Worm (Caenorhabditis elegans) whole organism, late embryonic: Measurements from ENCODE around the gene F35E8.6.

Source experiments
- K09A11.1 ChIP-seq: sonication (generic microtip); optimal IDR thresholded peaks from 2 replicates; lab custom pipeline; 2017; ENCODE audit warnings: antibody characterized with exemption, mild to moderate bottlenecking, missing genetic modification characterization, missing compliant biosample characterization; ENCODE audit not compliant: insufficient read depth
- ceh-18 ChIP-seq: sonication (generic microtip); optimal IDR thresholded peaks from 2 replicates; lab custom pipeline; 2016; ENCODE audit warnings: missing genetic modification characterization, missing compliant biosample characterization
- ceh-2 ChIP-seq: sonication (generic microtip); optimal IDR thresholded peaks from 2 replicates; lab custom pipeline; 2016; ENCODE audit warnings: missing genotype, missing genetic modification characterization, missing compliant biosample characterization
- ceh-22 ChIP-seq: sonication (generic microtip); optimal IDR thresholded peaks from 2 replicates; lab custom pipeline; 2017; ENCODE audit warnings: missing biosample characterization, missing genetic modification characterization
- ceh-24 ChIP-seq: sonication (generic microtip); optimal IDR thresholded peaks from 2 replicates; lab custom pipeline; 2016; ENCODE audit warnings: mild to moderate bottlenecking, missing genetic modification characterization, missing compliant biosample characterization
- ceh-30 ChIP-seq: fragments of 150-350 bp; optimal IDR thresholded peaks from 2 replicates; lab custom pipeline; 2014; ENCODE audit warnings: missing biosample characterization, missing genetic modification characterization
- ceh-34 ChIP-seq: sonication (generic microtip); optimal IDR thresholded peaks from 2 replicates; lab custom pipeline; 2016; ENCODE audit warnings: mild to moderate bottlenecking, missing genetic modification characterization, missing compliant biosample characterization
- ceh-45 ChIP-seq: fragments of 200-800 bp; sonication (Bioruptor generic); IDR thresholded peaks from 2 replicates; pipeline ENCODE4 v1.3.6; 2022; ENCODE audit warnings: missing genetic modification reagents, missing genetic modification characterization, missing compliant biosample characterization
- ceh-6 ChIP-seq: fragments of 200-800 bp; sonication (Bioruptor generic); optimal IDR thresholded peaks from 2 replicates; lab custom pipeline; 2018; ENCODE audit warnings: mild to moderate bottlenecking, missing genetic modification characterization, missing compliant biosample characterization
- ceh-9 ChIP-seq: sonication (generic microtip); optimal IDR thresholded peaks from 2 replicates; lab custom pipeline; 2016; ENCODE audit warnings: mild to moderate bottlenecking, missing genetic modification characterization, inconsistent platforms, missing compliant biosample characterization
- che-1 ChIP-seq: sonication (generic microtip); optimal IDR thresholded peaks from 2 replicates; lab custom pipeline; 2016; ENCODE audit warnings: mild to moderate bottlenecking, missing genetic modification characterization, missing compliant biosample characterization
- dmd-4 ChIP-seq: sonication (generic microtip); optimal IDR thresholded peaks from 2 replicates; lab custom pipeline; 2016; ENCODE audit warnings: borderline replicate concordance, missing genetic modification characterization, missing compliant biosample characterization
- dve-1 ChIP-seq: sonication (generic microtip); optimal IDR thresholded peaks from 2 replicates; lab custom pipeline; 2017; ENCODE audit warnings: antibody characterized with exemption, mild to moderate bottlenecking, missing genetic modification characterization, missing compliant biosample characterization
- elt-4 ChIP-seq: sonication (generic microtip); optimal IDR thresholded peaks from 2 replicates; lab custom pipeline; 2016; ENCODE audit warnings: missing genetic modification characterization, missing compliant biosample characterization
- fax-1 ChIP-seq: sonication (generic microtip); optimal IDR thresholded peaks from 2 replicates; lab custom pipeline; 2016; ENCODE audit warnings: missing genotype, missing genetic modification characterization, missing compliant biosample characterization
- fkh-10 ChIP-seq: fragments of 150-350 bp; optimal IDR thresholded peaks from 2 replicates; lab custom pipeline; 2014; ENCODE audit warnings: missing biosample characterization, missing genetic modification reagents, missing genetic modification characterization
- gmeb-2 ChIP-seq: sonication (generic microtip); optimal IDR thresholded peaks from 2 replicates; lab custom pipeline; 2016; ENCODE audit warnings: missing genetic modification characterization, inconsistent platforms, missing compliant biosample characterization
- hlh-30 ChIP-seq: sonication (generic microtip); optimal IDR thresholded peaks from 2 replicates; lab custom pipeline; 2017; ENCODE audit warnings: antibody characterized with exemption, missing genetic modification characterization, missing compliant biosample characterization; ENCODE audit not compliant: insufficient read depth
- madf-2 ChIP-seq: sonication (generic microtip); optimal IDR thresholded peaks from 2 replicates; lab custom pipeline; 2017; ENCODE audit warnings: missing genetic modification characterization, missing compliant biosample characterization
- mec-3 ChIP-seq: sonication (generic microtip); optimal IDR thresholded peaks from 2 replicates; lab custom pipeline; 2016; ENCODE audit warnings: borderline replicate concordance, missing genetic modification characterization, missing compliant biosample characterization
- nfya-1 ChIP-seq: sonication (generic microtip); optimal IDR thresholded peaks from 2 replicates; lab custom pipeline; 2017; ENCODE audit warnings: missing genetic modification characterization, mild to moderate bottlenecking, missing compliant biosample characterization, antibody characterized with exemption, moderate library complexity
- nhr-11 ChIP-seq: fragments of 150-350 bp; optimal IDR thresholded peaks from 2 replicates; lab custom pipeline; 2014; ENCODE audit warnings: missing biosample characterization, missing genetic modification characterization
- nhr-232 ChIP-seq: sonication (generic microtip); optimal IDR thresholded peaks from 2 replicates; lab custom pipeline; 2016; ENCODE audit warnings: missing genetic modification characterization, missing compliant biosample characterization
- npax-4 ChIP-seq: sonication (generic microtip); optimal IDR thresholded peaks from 2 replicates; lab custom pipeline; 2016; ENCODE audit warnings: missing genetic modification characterization, missing compliant biosample characterization
- odd-2 ChIP-seq: sonication (generic microtip); optimal IDR thresholded peaks from 2 replicates; lab custom pipeline; 2017; ENCODE audit warnings: antibody characterized with exemption, mild to moderate bottlenecking, missing genetic modification characterization, missing compliant biosample characterization
- pat-9 ChIP-seq: fragments of 200-800 bp; sonication (Bioruptor generic); optimal IDR thresholded peaks from 2 replicates; lab custom pipeline; 2018; ENCODE audit warnings: mild to moderate bottlenecking, missing genetic modification characterization, moderate library complexity, missing compliant biosample characterization
- pax-1 ChIP-seq: fragments of 150-350 bp; optimal IDR thresholded peaks from 2 replicates; lab custom pipeline; 2014; ENCODE audit warnings: missing biosample characterization, missing genetic modification characterization
- pha-2 ChIP-seq: sonication (generic microtip); optimal IDR thresholded peaks from 2 replicates; lab custom pipeline; 2017; ENCODE audit warnings: mild to moderate bottlenecking, missing genetic modification characterization, missing compliant biosample characterization
- pha-4 ChIP-seq: fragments of 150-350 bp; optimal IDR thresholded peaks from 2 replicates; lab custom pipeline; 2018; ENCODE audit warnings: missing biosample characterization, missing genetic modification reagents, missing genetic modification characterization
- ref-2 ChIP-seq: sonication (generic microtip); optimal IDR thresholded peaks from 2 replicates; lab custom pipeline; 2016; ENCODE audit warnings: missing genetic modification characterization, missing compliant biosample characterization
- sox-2 ChIP-seq: fragments of 200-800 bp; sonication (Bioruptor generic); IDR thresholded peaks from 2 replicates; pipeline ENCODE4 v1.3.6; 2022; ENCODE audit warnings: missing genetic modification reagents, missing genetic modification characterization, missing compliant biosample characterization
- sox-4 ChIP-seq: sonication (generic microtip); optimal IDR thresholded peaks from 2 replicates; lab custom pipeline; 2017; ENCODE audit warnings: mild to moderate bottlenecking, missing genetic modification characterization, inconsistent platforms, missing compliant biosample characterization
- ttx-3 ChIP-seq: sonication (generic microtip); optimal IDR thresholded peaks from 2 replicates; lab custom pipeline; 2016; ENCODE audit warnings: missing genetic modification reagents, missing genetic modification characterization, missing compliant biosample characterization
- unc-3 ChIP-seq, 2 experiments: fragments of 200-800 bp in 1 of 2; sonication (Bioruptor generic) in 1 of 2; sonication (generic microtip) in 1 of 2; conservative IDR thresholded peaks in 1 of 2; optimal IDR thresholded peaks in 1 of 2; 2 replicates each; pipeline versions ENCODE4 v1.3.6 to Lab custom; 2016 to 2022; ENCODE audit warnings: missing compliant biosample characterization in 2 of 2, missing genetic modification characterization in 2 of 2, missing genetic modification reagents in 1 of 2
- unc-42 ChIP-seq: sonication (generic microtip); optimal IDR thresholded peaks from 2 replicates; lab custom pipeline; 2016; ENCODE audit warnings: missing genotype, missing genetic modification characterization, missing compliant biosample characterization
- unc-55 ChIP-seq: sonication (generic microtip); optimal IDR thresholded peaks from 2 replicates; lab custom pipeline; 2017; ENCODE audit warnings: missing biosample characterization, missing genetic modification reagents, missing genetic modification characterization
- unc-86 ChIP-seq: sonication (generic microtip); optimal IDR thresholded peaks from 2 replicates; lab custom pipeline; 2016; ENCODE audit warnings: missing genetic modification characterization, missing compliant biosample characterization
- ztf-16 ChIP-seq: sonication (generic microtip); optimal IDR thresholded peaks from 2 replicates; lab custom pipeline; 2017; ENCODE audit warnings: missing genetic modification characterization, missing compliant biosample characterization

The F35E8.6 gene

ce11 chrV:15915307-15915706 is 3.4 kb downstream of the F35E8.6 start:
- TF ChIP-seq sox-2 (no peak), fkh-10 (GFP tag; lab: Kevin White, UChicago) (no peak), pha-2 (tag; lab: Kevin White, UChicago) (no peak)

- TF ChIP-seq ttx-3 (tag; lab: Kevin White, UChicago) (no peak), elt-4 (no peak), pha-4 (no peak), ceh-18 (tag; lab: Kevin White, UChicago) (no peak), dmd-4 (tag; lab: Kevin White, UChicago) (no peak), ztf-16 (no peak), mec-3 (tag; lab: Kevin White, UChicago) (no peak), gmeb-2 (tag; lab: Kevin White, UChicago) (no peak), unc-86 (no peak), madf-2 (tag; lab: Kevin White, UChicago) (no peak), ceh-45 (no peak), dve-1 (tag; lab: Kevin White, UChicago) (no peak), fkh-10 (GFP tag; lab: Kevin White, UChicago) (no peak), unc-3 (GFP tag; conservative IDR thresholded peaks at IDR 0.05; lab: Robert Waterston, UW) (no peak), unc-3 (tag; optimal IDR thresholded peaks at IDR 0.05; lab: Kevin White, UChicago) (no peak), hlh-30 (tag; lab: Kevin White, UChicago) (no peak), unc-42 (tag; lab: Kevin White, UChicago) (no peak), ceh-30 (tag; lab: Kevin White, UChicago) (no peak)
- TF ChIP-seq, all 69 proteins: peak for 0
Measured at ce11 chrV:15915919-15916318, 4.0 kb downstream of the F35E8.6 start, which contains the start of gene gst-38. Gene gst-38 (minus strand): TSS chrV:15916070.

- TF ChIP-seq sox-4 (tag; lab: Kevin White, UChicago) (no peak), nhr-11 (no peak), ceh-22 (tag; lab: Kevin White, UChicago) (no peak), ceh-34 (no peak), ceh-6 (GFP tag; lab: Kevin White, UChicago) (no peak), ceh-9 (tag; lab: Kevin White, UChicago) (no peak), dve-1 (tag; lab: Kevin White, UChicago) (no peak), K09A11.1 (tag; lab: Kevin White, UChicago) (no peak), ref-2 (tag; lab: Kevin White, UChicago) (no peak), pat-9 (no peak), nhr-232 (tag; lab: Kevin White, UChicago) (no peak), odd-2 (no peak)
Measured at ce11 chrV:15917458-15917857, 5.5 kb downstream of the F35E8.6 start, which contains the start of gene F35E8.9. Gene F35E8.9 (minus strand): TSS chrV:15917558.

ce11 chrV:15920273-15920672 is 8.3 kb downstream of the F35E8.6 start, which contains the start of gene F35E8.10:
Gene F35E8.10 (minus strand): TSS chrV:15920373.
- TF ChIP-seq nfya-1 (tag; lab: Kevin White, UChicago) (no peak), che-1 (no peak), fkh-10 (GFP tag; lab: Kevin White, UChicago) (no peak), ztf-16 (no peak), pax-1 (no peak), unc-55 (GFP tag; lab: Kevin White, UChicago) (no peak), ceh-22 (tag; lab: Kevin White, UChicago) (no peak), nhr-11 (no peak), ceh-30 (tag; lab: Kevin White, UChicago) (no peak), mec-3 (tag; lab: Kevin White, UChicago) (no peak), ceh-2 (tag; lab: Kevin White, UChicago) (no peak), ceh-45 (no peak), elt-4 (no peak), fax-1 (tag; lab: Kevin White, UChicago) (no peak), ceh-24 (tag; lab: Kevin White, UChicago) (no peak), npax-4 (tag; lab: Kevin White, UChicago) (no peak)
